Fruit fly (Drosophila melanogaster) Kc167 (cell line): Measurements from ENCODE around the gene CG14990.

Experiments used
- insv ChIP-seq: fragments of >200 bp; optimal IDR thresholded peaks from 3 replicates; lab custom pipeline; 2018; ENCODE audit warnings: missing external identifiers
- psq ChIP-seq: fragments of >200 bp; optimal IDR thresholded peaks from 2 replicates; lab custom pipeline; 2017; ENCODE audit warnings: missing external identifiers
- ttk ChIP-seq: sonication (Bioruptor generic); optimal IDR thresholded peaks from 2 replicates; lab custom pipeline; 2017; ENCODE audit warnings: missing external identifiers

DNA sequence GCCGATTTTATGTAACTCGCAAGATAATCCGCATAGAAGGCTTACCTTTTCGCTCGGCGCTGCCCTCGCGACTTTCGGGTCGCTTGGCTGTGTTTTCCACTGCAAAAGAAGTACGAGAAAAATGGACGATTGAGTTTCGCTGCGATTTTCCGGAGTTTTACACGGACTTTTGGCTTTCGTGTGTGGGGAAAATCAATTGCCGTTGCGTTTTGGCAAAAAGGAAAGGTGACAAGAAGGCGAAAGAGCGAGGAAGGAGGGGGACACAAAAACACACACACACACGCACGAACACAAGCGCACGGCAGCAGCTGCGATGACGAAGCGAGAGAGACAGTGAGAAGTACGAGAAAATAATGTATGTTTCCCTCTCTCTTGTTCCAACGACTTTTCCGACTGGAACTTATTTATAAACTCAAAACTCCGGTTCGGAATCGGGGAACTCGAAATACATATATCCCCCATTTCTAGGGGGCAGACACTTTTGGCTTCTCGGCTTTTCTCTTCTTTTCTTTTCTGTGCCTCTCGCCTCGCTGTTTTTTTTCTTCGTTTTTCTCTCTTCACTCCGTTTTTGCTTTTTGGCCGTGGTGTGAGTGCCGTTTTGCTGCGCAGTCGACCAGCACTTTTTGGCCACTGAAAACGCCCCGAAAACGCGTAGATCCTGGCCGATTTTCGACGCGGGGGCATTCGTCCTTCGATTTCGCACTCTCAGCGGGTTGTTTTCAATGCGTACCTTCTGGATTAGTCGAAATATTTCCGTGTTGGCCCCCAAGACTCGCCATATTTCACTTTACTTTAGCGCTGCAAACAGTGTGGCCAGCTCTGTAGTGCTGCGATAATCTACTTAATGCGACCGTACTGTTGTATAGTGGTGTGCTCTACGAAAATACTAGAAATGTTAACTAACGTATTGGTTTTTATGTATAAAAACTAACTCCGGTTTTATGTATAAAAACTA is 41.0 kb downstream of the CG14990 start, which contains the start of gene ens:
- TF ChIP-seq ttk (lab: Kevin White, UChicago): no peak
- TF ChIP-seq psq (lab: Kevin White, UChicago): no peak
- TF ChIP-seq insv: no peak
